Fruit fly (Drosophila melanogaster) whole organism, embryonic: Measurements from ENCODE around the gene CG42538.

ENCODE experiments used
- Atf6 ChIP-seq: fragments of 200-800 bp; sonication (Bioruptor generic); IDR thresholded peaks from 2 replicates; pipeline ENCODE4 v1.3.6; 2022; ENCODE audit warnings: missing biosample characterization, missing genetic modification characterization
- CG10979 ChIP-seq: fragments of 200-800 bp; sonication (Bioruptor generic); optimal IDR thresholded peaks from 2 replicates; lab custom pipeline; 2018; ENCODE audit warnings: missing biosample characterization, mild to moderate bottlenecking, missing genetic modification characterization, moderate library complexity
- CG11093 ChIP-seq: fragments of 200-800 bp; sonication (Bioruptor generic); IDR thresholded peaks from 3 replicates; pipeline ENCODE4 v1.3.6; 2022; ENCODE audit warnings: missing biosample characterization, missing genetic modification characterization
- CG12071 ChIP-seq: fragments of 200-800 bp; sonication (Bioruptor generic); optimal IDR thresholded peaks from 3 replicates; lab custom pipeline; 2018; ENCODE audit warnings: missing biosample characterization, mild to moderate bottlenecking, missing genetic modification characterization
- CG13894 ChIP-seq: fragments of 200-800 bp; sonication (Bioruptor generic); optimal IDR thresholded peaks from 3 replicates; lab custom pipeline; 2018; ENCODE audit warnings: missing biosample characterization, mild to moderate bottlenecking, missing genetic modification characterization, moderate library complexity
- CG14050 ChIP-seq: fragments of 200-800 bp; sonication (Bioruptor generic); IDR thresholded peaks from 3 replicates; pipeline ENCODE4 v1.3.6; 2022; ENCODE audit warnings: missing biosample characterization, missing genetic modification characterization
- CG14667 ChIP-seq: fragments of 200-800 bp; sonication (Bioruptor generic); IDR thresholded peaks from 2 replicates; pipeline ENCODE4 v1.3.6; 2022; ENCODE audit warnings: missing biosample characterization, missing genetic modification characterization
- CG15011 ChIP-seq: fragments of 200-800 bp; sonication (Bioruptor generic); optimal IDR thresholded peaks from 3 replicates; lab custom pipeline; 2018; ENCODE audit warnings: missing biosample characterization, mild to moderate bottlenecking, missing genetic modification characterization
- CG15601 ChIP-seq: fragments of 200-800 bp; sonication (Bioruptor generic); optimal IDR thresholded peaks from 3 replicates; lab custom pipeline; 2019; ENCODE audit warnings: missing biosample characterization, mild to moderate bottlenecking, missing genetic modification characterization, moderate library complexity
- CG1647 ChIP-seq: fragments of 200-800 bp; sonication (Bioruptor generic); optimal IDR thresholded peaks from 3 replicates; lab custom pipeline; 2016; ENCODE audit warnings: missing biosample characterization, missing genetic modification characterization
- CG1792 ChIP-seq: fragments of 200-800 bp; sonication (Bioruptor generic); optimal IDR thresholded peaks from 2 replicates; lab custom pipeline; 2016; ENCODE audit warnings: missing biosample characterization, missing genetic modification characterization
- CG18011 ChIP-seq: fragments of 200-800 bp; sonication (Bioruptor generic); optimal IDR thresholded peaks from 2 replicates; lab custom pipeline; 2017; ENCODE audit warnings: missing biosample characterization, missing genetic modification characterization, mild to moderate bottlenecking, moderate library complexity, missing genotype
- CG31388 ChIP-seq: fragments of 200-800 bp; sonication (Bioruptor generic); optimal IDR thresholded peaks from 2 replicates; lab custom pipeline; 2016; ENCODE audit warnings: missing biosample characterization, missing genetic modification characterization
- CG34376 ChIP-seq: fragments of 200-800 bp; sonication (Bioruptor generic); optimal IDR thresholded peaks from 2 replicates; lab custom pipeline; 2018; ENCODE audit warnings: missing biosample characterization, mild to moderate bottlenecking, missing genetic modification characterization
- CG6175 ChIP-seq: fragments of 200-800 bp; sonication (Bioruptor generic); IDR thresholded peaks from 3 replicates; pipeline ENCODE4 v1.3.6; 2022; ENCODE audit warnings: missing biosample characterization, missing genetic modification characterization
- CG6813 ChIP-seq: fragments of 200-800 bp; sonication (Bioruptor generic); optimal IDR thresholded peaks from 2 replicates; lab custom pipeline; 2017; ENCODE audit warnings: missing biosample characterization, missing genetic modification characterization, mild to moderate bottlenecking, moderate library complexity, missing genetic modification reagents
- CG9215 ChIP-seq: fragments of 200-800 bp; sonication (Bioruptor generic); IDR thresholded peaks from 2 replicates; pipeline ENCODE4 v1.3.6; 2022; ENCODE audit warnings: missing biosample characterization, missing genetic modification characterization
- CG9932 ChIP-seq: fragments of 200-800 bp; sonication (Bioruptor generic); IDR thresholded peaks from 2 replicates; pipeline ENCODE4 v1.3.6; 2022; ENCODE audit warnings: missing biosample characterization, missing genetic modification characterization
- CkIIα-i1 ChIP-seq: fragments of 200-800 bp; sonication (Bioruptor generic); IDR thresholded peaks from 2 replicates; pipeline ENCODE4 v1.3.6; 2022; ENCODE audit warnings: missing biosample characterization, missing genetic modification characterization
- Hr51 ChIP-seq, 2 experiments: fragments of 200-800 bp; sonication (Bioruptor generic); optimal IDR thresholded peaks; 2 replicates in 1 of 2; 3 replicates in 1 of 2; lab custom pipeline; 2016 to 2018; ENCODE audit warnings: missing biosample characterization in 2 of 2, missing genetic modification characterization in 2 of 2, mild to moderate bottlenecking in 1 of 2, moderate library complexity in 1 of 2
- Lpt ChIP-seq: fragments of >200 bp; optimal IDR thresholded peaks from 2 replicates; lab custom pipeline; 2018; ENCODE audit warnings: missing biosample characterization, missing genetic modification characterization
- Max ChIP-seq: fragments of 200-800 bp; sonication (Bioruptor generic); optimal IDR thresholded peaks from 2 replicates; lab custom pipeline; 2016; ENCODE audit warnings: missing biosample characterization, mild to moderate bottlenecking, missing genetic modification characterization
- Med ChIP-seq: fragments of 200-800 bp; sonication (Bioruptor generic); peaks from one replicate; lab custom pipeline; 2016; ENCODE audit warnings: missing biosample characterization, missing genetic modification characterization, mild to moderate bottlenecking, inconsistent platforms, moderate library complexity
- NFAT ChIP-seq: fragments of 200-800 bp; sonication (Bioruptor generic); IDR thresholded peaks from 2 replicates; pipeline ENCODE4 v1.3.6; 2022; ENCODE audit warnings: missing biosample characterization, missing genetic modification characterization
- Optix ChIP-seq: fragments of 200-800 bp; sonication (Bioruptor generic); IDR thresholded peaks from 3 replicates; pipeline ENCODE4 v1.3.6; 2022; ENCODE audit warnings: missing biosample characterization, missing genetic modification characterization
- Ravus ChIP-seq: fragments of 200-800 bp; sonication (Bioruptor generic); IDR thresholded peaks from 2 replicates; pipeline ENCODE4 v1.3.6; 2022; ENCODE audit warnings: missing biosample characterization, missing genetic modification characterization
- Xbp1 ChIP-seq: fragments of 200-800 bp; sonication (Bioruptor generic); optimal IDR thresholded peaks from 3 replicates; lab custom pipeline; 2016; ENCODE audit warnings: missing biosample characterization, mild to moderate bottlenecking, missing genetic modification characterization
- al ChIP-seq: fragments of 200-800 bp; sonication (Bioruptor generic); IDR thresholded peaks from 2 replicates; pipeline ENCODE4 v1.3.6; 2022; ENCODE audit warnings: missing biosample characterization, missing genetic modification characterization
- ara ChIP-seq: fragments of 200-800 bp; sonication (Bioruptor generic); IDR thresholded peaks from 2 replicates; pipeline ENCODE4 v1.3.6; 2022; ENCODE audit warnings: missing biosample characterization, missing genetic modification characterization
- bigmax ChIP-seq: fragments of 200-800 bp; sonication (Bioruptor generic); optimal IDR thresholded peaks from 2 replicates; lab custom pipeline; 2018; ENCODE audit warnings: missing biosample characterization, mild to moderate bottlenecking, missing genetic modification characterization
- dpn ChIP-seq, 2 experiments: fragments of 200-800 bp; sonication (Bioruptor generic); optimal IDR thresholded peaks; 3 replicates each; lab custom pipeline; 2016; ENCODE audit warnings: missing biosample characterization in 2 of 2, missing genetic modification characterization in 2 of 2
- dysf ChIP-seq: fragments of 200-800 bp; sonication (Bioruptor generic); IDR thresholded peaks from 3 replicates; pipeline ENCODE4 v1.3.6; 2022; ENCODE audit warnings: missing biosample characterization, missing genetic modification characterization
- gce ChIP-seq: fragments of 200-800 bp; sonication (Bioruptor generic); IDR thresholded peaks from 3 replicates; pipeline ENCODE4 v1.3.6; 2022; ENCODE audit warnings: missing biosample characterization, missing genetic modification characterization
- hkb ChIP-seq, 2 experiments: fragments of 200-800 bp in 1 of 2; fragments of >200 bp in 1 of 2; sonication (Bioruptor generic) in 1 of 2; IDR thresholded peaks in 1 of 2; optimal IDR thresholded peaks in 1 of 2; 2 replicates each; pipeline versions ENCODE4 v1.3.6 to Lab custom; 2017 to 2022; ENCODE audit warnings: missing biosample characterization in 1 of 2, missing genetic modification characterization in 1 of 2
- lola ChIP-seq, 3 experiments: fragments of >200 bp in 2 of 3; fragments of 200-800 bp in 1 of 3; sonication (Bioruptor generic) in 1 of 3; optimal IDR thresholded peaks; 2 replicates each; lab custom pipeline; 2017 to 2019; ENCODE audit warnings: missing biosample characterization in 3 of 3, missing genetic modification characterization in 3 of 3, mild to moderate bottlenecking in 1 of 3, moderate library complexity in 1 of 3
- nmo ChIP-seq: fragments of 200-800 bp; sonication (Bioruptor generic); optimal IDR thresholded peaks from 2 replicates; lab custom pipeline; 2018; ENCODE audit warnings: missing biosample characterization, mild to moderate bottlenecking, missing genetic modification characterization, moderate library complexity
- nom ChIP-seq: fragments of 200-800 bp; sonication (Bioruptor generic); optimal IDR thresholded peaks from 2 replicates; lab custom pipeline; 2017; ENCODE audit warnings: missing biosample characterization, missing genetic modification characterization, mild to moderate bottlenecking, moderate library complexity, missing genetic modification reagents
- peb ChIP-seq: fragments of 200-800 bp; sonication (Bioruptor generic); IDR thresholded peaks from 2 replicates; pipeline ENCODE4 v1.3.6; 2022; ENCODE audit warnings: missing biosample characterization, missing genetic modification characterization
- prd ChIP-seq, 3 experiments: fragments of >200 bp in 2 of 3; fragments of 200-800 bp in 1 of 3; sonication (Bioruptor generic) in 1 of 3; optimal IDR thresholded peaks in 2 of 3; IDR thresholded peaks in 1 of 3; 2 replicates in 2 of 3; 3 replicates in 1 of 3; pipeline versions ENCODE4 v1.3.6 to Lab custom; 2017 to 2022; ENCODE audit warnings: missing biosample characterization in 1 of 3, missing genetic modification characterization in 1 of 3
- row ChIP-seq: fragments of 200-800 bp; sonication (Bioruptor generic); IDR thresholded peaks from 3 replicates; pipeline ENCODE4 v1.3.6; 2022; ENCODE audit warnings: missing biosample characterization, missing genetic modification characterization
- run ChIP-seq: fragments of 200-800 bp; sonication (Bioruptor generic); optimal IDR thresholded peaks from 3 replicates; lab custom pipeline; 2018; ENCODE audit warnings: missing biosample characterization, mild to moderate bottlenecking, missing genetic modification characterization
- sd ChIP-seq: fragments of 200-800 bp; sonication (Bioruptor generic); optimal IDR thresholded peaks from 3 replicates; lab custom pipeline; 2018; ENCODE audit warnings: missing biosample characterization, mild to moderate bottlenecking, missing genetic modification characterization, moderate library complexity
- sisA ChIP-seq: fragments of 200-800 bp; sonication (Bioruptor generic); IDR thresholded peaks from 2 replicates; pipeline ENCODE4 v1.3.6; 2022; ENCODE audit warnings: missing biosample characterization, missing genetic modification characterization
- slou ChIP-seq: fragments of 200-800 bp; sonication (Bioruptor generic); optimal IDR thresholded peaks from 3 replicates; lab custom pipeline; 2016; ENCODE audit warnings: missing biosample characterization, missing genetic modification characterization
- stc ChIP-seq: fragments of 200-800 bp; sonication (Bioruptor generic); IDR thresholded peaks from 2 replicates; pipeline ENCODE4 v1.3.6; 2022; ENCODE audit warnings: missing biosample characterization, missing genetic modification characterization
- vvl ChIP-seq: fragments of 200-800 bp; sonication (Bioruptor generic); IDR thresholded peaks from 2 replicates; pipeline ENCODE4 v1.3.6; 2022; ENCODE audit warnings: missing biosample characterization, missing genetic modification characterization
- z ChIP-seq: fragments of 200-800 bp; sonication (Bioruptor generic); IDR thresholded peaks from 3 replicates; pipeline ENCODE4 v1.3.6; 2022; ENCODE audit warnings: missing biosample characterization, missing genetic modification characterization
- zfh1 ChIP-seq: fragments of 200-800 bp; sonication (Bioruptor generic); IDR thresholded peaks from 3 replicates; pipeline ENCODE4 v1.3.6; 2022; ENCODE audit warnings: missing biosample characterization, missing genetic modification characterization

CG42538 gene

dm6 chr3L:16045083-16045830 lies 10.9 kb downstream of the CG42538 start (continued):
- TF ChIP-seq Atf6 (peak; percentile 60), nmo (peak; percentile 69), CG13894 (tag; lab: Kevin White, UChicago) (peak; percentile 81), CG1647 (GFP tag; lab: Kevin White, UChicago) (no peak), NFAT (peak; percentile 14; the same call in 1 of the 2 replicates), nom (GFP tag; lab: Kevin White, UChicago) (peak; percentile 44), CG9932 (GFP tag; lab: Robert Waterston, UW) (peak; percentile 26; the same call in 1 of the 2 replicates), Optix (GFP tag; lab: Robert Waterston, UW) (no peak), Ravus (GFP tag; lab: Robert Waterston, UW) (peak; percentile 6; the same call in 1 of the 2 replicates), slou (no peak), stc (peak; percentile 72), zfh1 (GFP tag; lab: Robert Waterston, UW) (peak; percentile 51; the same call in 2 of the 3 replicates), CG10979 (tag; lab: Kevin White, UChicago) (peak; percentile 7), hkb (optimal IDR thresholded peaks at IDR 0.05; lab: Kevin White, UChicago) (no peak), hkb (GFP tag; IDR thresholded peaks at IDR 0.05; lab: Robert Waterston, UW) (peak; percentile 51), peb (GFP tag; lab: Robert Waterston, UW) (peak; percentile 58), ara (GFP tag; lab: Robert Waterston, UW) (peak; percentile 72), Max (GFP tag; lab: Kevin White, UChicago) (peak; percentile 30), dysf (peak; percentile 64), CG6175 (GFP tag; lab: Robert Waterston, UW) (0 out of 3 replicates have a peak, but pooled peaks have one; percentile 47), bigmax (GFP tag; lab: Kevin White, UChicago) (no peak), CG1792 (GFP tag; lab: Kevin White, UChicago) (no peak), CG14667 (peak; percentile 45; the same call in 1 of the 2 replicates), CG11093 (GFP tag; lab: Robert Waterston, UW) (no peak), sisA (GFP tag; lab: Robert Waterston, UW) (peak; percentile 53), CG9215 (GFP tag; lab: Robert Waterston, UW) (no peak), run (peak; percentile 68), CG15011 (no peak), Xbp1 (GFP tag; lab: Kevin White, UChicago) (peak; percentile 11), CG15601 (tag; lab: Kevin White, UChicago) (peak; percentile 9), CkIIα-i1 (GFP tag; lab: Robert Waterston, UW) (no peak), CG18011 (GFP tag; lab: Kevin White, UChicago) (no peak), CG12071 (peak; percentile 11), row (GFP tag; lab: Robert Waterston, UW) (peak; percentile 4; the same call in 2 of the 3 replicates), CG34376 (GFP tag; lab: Kevin White, UChicago) (no peak), prd (optimal IDR thresholded peaks at IDR 0.05; lab: Kevin White, UChicago) (no peak), prd (GFP tag; IDR thresholded peaks at IDR 0.05; lab: Robert Waterston, UW) (peak; percentile 48), Hr51 (GFP tag; optimal IDR thresholded peaks at IDR 0.05; lab: Kevin White, UChicago) (peak in 1 of 2 experiments; percentile 73), Lpt (GFP tag; lab: Kevin White, UChicago) (no peak), dpn (GFP tag; optimal IDR thresholded peaks at IDR 0.05; lab: Kevin White, UChicago) (peak in 1 of 2 experiments; percentile 34), Med (GFP tag; lab: Kevin White, UChicago) (peak; percentile 69), lola (GFP tag; optimal IDR thresholded peaks at IDR 0.05; lab: Kevin White, UChicago) (peak in 1 of 3 experiments; percentile 64), z (peak; percentile 52; the same call in 1 of the 3 replicates), CG6813 (GFP tag; lab: Kevin White, UChicago) (peak; percentile 7), sd (tag; lab: Kevin White, UChicago) (no peak), CG31388 (GFP tag; lab: Kevin White, UChicago) (peak; percentile 1), CG14050 (GFP tag; lab: Robert Waterston, UW) (peak; percentile 68; the same call in 2 of the 3 replicates), vvl (GFP tag; lab: Robert Waterston, UW) (peak; percentile 47), gce (GFP tag; lab: Robert Waterston, UW) (peak; percentile 83; the same call in 2 of the 3 replicates), al (peak; percentile 43; the same call in 1 of the 2 replicates)
